Worm (Caenorhabditis elegans) whole organism, midembryonic: ENCODE measurements around the gene irld-17.

ENCODE experiments used
- T22C8.4 ChIP-seq: fragments of 200-800 bp; sonication (Bioruptor generic); IDR thresholded peaks from 2 replicates; pipeline ENCODE4 v1.3.6; 2022; ENCODE audit warnings: missing genetic modification characterization, missing compliant biosample characterization
- cog-1 ChIP-seq: sonication (generic microtip); optimal IDR thresholded peaks from 2 replicates; lab custom pipeline; 2016; ENCODE audit warnings: missing genetic modification characterization, missing compliant biosample characterization
- flt-1 ChIP-seq: fragments of 200-800 bp; sonication (Bioruptor generic); IDR thresholded peaks from 2 replicates; pipeline ENCODE4 v1.3.6; 2022; ENCODE audit warnings: missing genetic modification characterization, missing compliant biosample characterization
- ref-1 ChIP-seq: fragments of 200-800 bp; sonication (Bioruptor generic); conservative IDR thresholded peaks from 2 replicates; pipeline ENCODE4 v1.3.6; 2022; ENCODE audit warnings: missing genetic modification reagents, missing genetic modification characterization, missing compliant biosample characterization
- tab-1 ChIP-seq: fragments of 200-800 bp; sonication (Bioruptor generic); IDR thresholded peaks from 2 replicates; pipeline ENCODE4 v1.3.6; 2022; ENCODE audit warnings: missing genetic modification characterization, missing compliant biosample characterization

ce11 chrV:1588128-1588527 is 43.7 kb upstream of the irld-17 start, which contains the start of gene F16B4.5:
- TF ChIP-seq T22C8.4: no peak
- TF ChIP-seq flt-1 (GFP tag; lab: Robert Waterston, UW): no peak
- TF ChIP-seq ref-1 (GFP tag; lab: Robert Waterston, UW): no peak
- no peak for TF ChIP-seq cog-1 (tag; lab: Kevin White, UChicago)
- TF ChIP-seq tab-1 (GFP tag; lab: Robert Waterston, UW): no peak
